Fruit fly (Drosophila melanogaster): Measurements from ENCODE around the gene jvl.

- TF ChIP-seq bowl (GFP tag; IDR thresholded peaks at IDR 0.05): no peak
- TF ChIP-seq Dll (GFP tag; IDR thresholded peaks at IDR 0.05; ENCODE audit: partially characterized antibody): no peak
- TF ChIP-seq CG32772 (GFP tag; IDR thresholded peaks at IDR 0.05): no peak
- no peak for TF ChIP-seq CG14965 (GFP tag; optimal IDR thresholded peaks at IDR 0.05; ENCODE audit: borderline replicate concordance)
- no peak for TF ChIP-seq sr (GFP tag; IDR thresholded peaks at IDR 0.05)
- TF ChIP-seq Fer2 (tag; optimal IDR thresholded peaks at IDR 0.05): no peak
- TF ChIP-seq CG7556 (GFP tag; optimal IDR thresholded peaks at IDR 0.05): no peak
- TF ChIP-seq CG9437 (GFP tag; optimal IDR thresholded peaks at IDR 0.05): no peak
- TF ChIP-seq pan (optimal IDR thresholded peaks at IDR 0.05): no peak
- TF ChIP-seq pan (GFP tag; optimal IDR thresholded peaks at IDR 0.05 in 1 of 2, IDR thresholded peaks at IDR 0.05 in 1 of 2): no peak
- TF ChIP-seq CG15479 (GFP tag; optimal IDR thresholded peaks at IDR 0.05): no peak
- no peak for TF ChIP-seq Ravus (GFP tag; IDR thresholded peaks at IDR 0.05)
- TF ChIP-seq prd (optimal IDR thresholded peaks at IDR 0.05): no peak
- no peak for TF ChIP-seq prd (GFP tag; IDR thresholded peaks at IDR 0.05)
- no peak for TF ChIP-seq sc (optimal IDR thresholded peaks at IDR 0.05)
- TF ChIP-seq sc (GFP tag; optimal IDR thresholded peaks at IDR 0.05): no peak
Observed at dm6 chr3R:14758331-14758730, 16.9 kb downstream of the jvl start.

Measured in whole organism, embryonic.